Fruit fly (Drosophila melanogaster): Measurements from ENCODE around the gene yellow-f2.

DNA sequence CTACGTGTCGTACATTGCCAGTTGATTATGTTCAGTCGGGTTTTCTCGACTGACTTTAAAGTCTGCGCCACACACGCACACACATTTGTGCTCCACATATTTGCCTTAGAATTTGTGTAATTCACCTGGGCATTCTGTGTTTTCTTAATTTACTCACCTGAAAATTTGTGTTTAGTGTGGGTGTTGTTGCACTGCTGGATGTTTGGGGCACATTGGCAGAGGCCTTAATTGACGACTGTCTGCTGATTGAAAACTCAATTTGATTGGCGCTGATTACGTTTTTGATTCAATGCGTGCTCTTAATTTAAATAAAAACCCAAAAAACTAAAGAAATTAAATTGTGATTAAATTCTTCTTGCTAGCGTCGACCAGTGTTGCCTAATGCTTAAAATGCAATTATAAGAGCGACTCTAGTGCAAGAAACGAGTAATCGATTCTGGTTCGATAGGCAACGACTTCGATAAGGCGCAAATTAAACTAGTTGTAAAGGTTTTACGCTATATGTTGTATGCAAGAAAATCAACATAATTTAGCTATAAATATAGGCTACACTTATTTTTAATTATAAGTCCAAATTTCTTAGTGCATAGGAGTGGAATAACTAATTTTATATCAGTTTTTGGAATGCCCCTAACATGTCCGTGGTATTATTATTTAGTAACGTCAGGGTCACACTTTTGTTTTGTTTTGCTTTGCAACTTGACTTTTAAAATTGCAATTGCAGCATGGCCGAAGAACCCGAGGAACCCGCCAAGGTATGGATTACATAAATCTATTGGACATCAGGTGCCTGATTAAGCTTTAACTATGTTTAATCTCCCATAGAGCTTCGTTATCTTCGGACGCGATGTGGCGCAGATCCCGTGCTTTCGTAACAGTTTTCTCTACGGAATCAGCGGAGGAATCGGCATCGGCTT is 35.6 kb upstream of the yellow-f2 start, which contains the start of the genes CG46281 and CG46280:
- TF ChIP-seq tj (GFP tag; optimal IDR thresholded peaks at IDR 0.05) (peak; percentile 23), CG7101 (tag; optimal IDR thresholded peaks at IDR 0.05) (peak; percentile 42), CG5204 (GFP tag; optimal IDR thresholded peaks at IDR 0.05) (no peak), CG33017 (tag; optimal IDR thresholded peaks at IDR 0.05) (no peak), kay (GFP tag; ENCODE audit: borderline replicate concordance) (peak; percentile 85), bab1 (GFP tag; optimal IDR thresholded peaks at IDR 0.05) (peak; percentile 44), ovo (GFP tag; optimal IDR thresholded peaks at IDR 0.05) (no peak), CG1620 (GFP tag; optimal IDR thresholded peaks at IDR 0.05) (peak; percentile 49), Clk (GFP tag; optimal IDR thresholded peaks at IDR 0.05) (no peak), Hr96 (GFP tag; optimal IDR thresholded peaks at IDR 0.05) (no peak), toe (GFP tag; optimal IDR thresholded peaks at IDR 0.05) (no peak), Crg-1 (GFP tag; optimal IDR thresholded peaks at IDR 0.05) (peak; percentile 32), pad (GFP tag; optimal IDR thresholded peaks at IDR 0.05) (peak; percentile 33), CG12768 (GFP tag; optimal IDR thresholded peaks at IDR 0.05) (peak; percentile 31)
